Fruit fly (Drosophila melanogaster): ENCODE measurements around the gene CG42654.

CG42654 gene

DNA sequence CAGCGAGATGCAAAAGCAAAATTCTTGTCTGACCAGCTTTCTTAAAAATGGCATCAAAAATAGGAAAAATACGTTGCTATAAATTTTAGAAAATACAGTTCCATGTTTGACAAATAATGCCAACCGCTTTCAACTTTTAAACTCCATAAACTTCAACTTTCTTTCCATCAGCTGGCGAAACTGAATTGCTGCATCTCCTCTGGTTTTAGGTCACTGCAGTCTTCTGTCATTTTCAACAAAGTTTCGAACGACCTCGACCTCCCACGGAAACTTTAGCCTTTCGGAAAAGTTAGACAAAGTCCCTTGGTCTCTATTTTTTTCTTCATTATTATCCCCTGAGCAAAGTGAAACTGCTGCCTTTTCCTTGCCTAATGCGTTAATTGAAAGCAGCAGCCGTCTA is 1.4 kb upstream of the CG42654 start, which contains the start of gene CG42263:
Gene CG42263, minus strand, starts transcription at position 101 of the 400 bp plus-strand sequence.
- TF ChIP-seq mld (GFP tag; IDR thresholded peaks at IDR 0.05; ENCODE audit: partially characterized antibody) (no peak), CG6654 (GFP tag; optimal IDR thresholded peaks at IDR 0.05) (no peak), CG4617 (GFP tag; optimal IDR thresholded peaks at IDR 0.05; ENCODE audit: borderline replicate concordance) (no peak), trh (GFP tag; optimal IDR thresholded peaks at IDR 0.05) (no peak), jumu (GFP tag; optimal IDR thresholded peaks at IDR 0.05) (no peak), kah (GFP tag; optimal IDR thresholded peaks at IDR 0.05) (no peak), seq (GFP tag; IDR thresholded peaks at IDR 0.05) (no peak), Rx (GFP tag; IDR thresholded peaks at IDR 0.05) (no peak), Dek (tag; optimal IDR thresholded peaks at IDR 0.05) (no peak), CG11560 (tag; IDR thresholded peaks at IDR 0.05) (no peak), Adf1 (GFP tag; IDR thresholded peaks at IDR 0.05) (no peak), Aef1 (GFP tag; IDR thresholded peaks at IDR 0.05) (no peak)

dm6 chr3L:19953612-19954011 is 714 bp downstream of the CG42654 start, which contains the start of gene CG42655:
Gene CG42655 (minus strand): TSS chr3L:19953712.
- TF ChIP-seq cato (GFP tag; optimal IDR thresholded peaks at IDR 0.05; ENCODE audit: borderline replicate concordance): no peak
- no peak for TF ChIP-seq Asciz (GFP tag; optimal IDR thresholded peaks at IDR 0.05)
- TF ChIP-seq cas (GFP tag; IDR thresholded peaks at IDR 0.05): no peak

DNA sequence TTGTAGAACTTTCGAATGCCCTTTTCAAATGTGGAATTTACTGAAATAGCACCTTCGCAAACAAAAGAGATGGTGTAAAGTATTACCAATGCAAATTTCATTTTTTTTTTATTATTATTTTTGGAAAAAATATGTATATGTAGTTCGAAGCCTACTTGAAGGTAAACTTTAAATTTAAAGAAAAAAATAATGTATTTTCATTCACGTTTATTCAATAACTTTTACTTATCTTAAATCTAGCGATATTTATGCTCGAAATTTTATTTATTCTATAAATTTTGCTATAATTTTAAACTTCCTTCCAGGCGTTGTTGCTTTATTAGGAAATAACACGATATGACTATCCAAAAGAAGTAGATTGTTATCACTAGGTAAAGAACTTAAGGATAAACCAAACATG is 1.6 kb downstream of the CG42654 start, which contains the start of gene CG33710:
Gene CG33710, minus strand, starts transcription at position 101 of the 400 bp plus-strand sequence.
- TF ChIP-seq sug (tag; optimal IDR thresholded peaks at IDR 0.05) (no peak), CG1832 (GFP tag; optimal IDR thresholded peaks at IDR 0.05) (no peak), gcm2 (GFP tag; optimal IDR thresholded peaks at IDR 0.05) (no peak), dati (GFP tag; IDR thresholded peaks at IDR 0.05) (no peak), CG12769 (tag; optimal IDR thresholded peaks at IDR 0.05) (no peak), CG7987 (GFP tag; optimal IDR thresholded peaks at IDR 0.05) (no peak), corto (GFP tag; optimal IDR thresholded peaks at IDR 0.05) (no peak), MESR4 (GFP tag; optimal IDR thresholded peaks at IDR 0.05) (no peak)

dm6 chr3L:19951868-19952267 is 2.5 kb downstream of the CG42654 start, which contains the start of gene CG34258:
Gene CG34258 (minus strand): TSS chr3L:19951968.
- no peak for TF ChIP-seq CG31441 (GFP tag; IDR thresholded peaks at IDR 0.05)
- TF ChIP-seq Xbp1 (GFP tag; optimal IDR thresholded peaks at IDR 0.05): no peak
- no peak for TF ChIP-seq Usf (GFP tag; optimal IDR thresholded peaks at IDR 0.05)
- no peak for TF ChIP-seq CG2889 (GFP tag; IDR thresholded peaks at IDR 0.05)
- no peak for TF ChIP-seq CG17361 (GFP tag; IDR thresholded peaks at IDR 0.05)
- TF ChIP-seq CG7372 (GFP tag; IDR thresholded peaks at IDR 0.05): no peak
- no peak for TF ChIP-seq CG4360 (GFP tag; IDR thresholded peaks at IDR 0.05)
- TF ChIP-seq H2.0 (GFP tag; IDR thresholded peaks at IDR 0.05): no peak
- no peak for TF ChIP-seq CG10979 (tag; optimal IDR thresholded peaks at IDR 0.05)
- no peak for TF ChIP-seq jing (GFP tag; optimal IDR thresholded peaks at IDR 0.05)
- TF ChIP-seq CG11696 (GFP tag; IDR thresholded peaks at IDR 0.05): no peak
- TF ChIP-seq ab (GFP tag; optimal IDR thresholded peaks at IDR 0.05): no peak
- no peak for TF ChIP-seq E2f1 (GFP tag; IDR thresholded peaks at IDR 0.05)
- no peak for TF ChIP-seq Dbx (GFP tag; IDR thresholded peaks at IDR 0.05)
- no peak for TF ChIP-seq sens-2 (GFP tag; IDR thresholded peaks at IDR 0.05)
- TF ChIP-seq CG14860 (GFP tag; IDR thresholded peaks at IDR 0.05; ENCODE audit: partially characterized antibody): no peak

Data from whole organism, embryonic.